Worm (Caenorhabditis elegans) whole organism, young adult: Measurements from ENCODE around the gene unc-119.

Experiments used
- F10E7.11 ChIP-seq: sonication (generic microtip); optimal IDR thresholded peaks from 2 replicates; lab custom pipeline; 2017; ENCODE audit warnings: mild to moderate bottlenecking, missing genetic modification characterization, moderate library complexity, missing compliant biosample characterization
- F23B12.7 ChIP-seq: sonication (generic microtip); optimal IDR thresholded peaks from 2 replicates; lab custom pipeline; 2017; ENCODE audit warnings: missing genetic modification characterization, mild to moderate bottlenecking, missing compliant biosample characterization, antibody characterized with exemption, moderate library complexity; ENCODE audit not compliant: insufficient read depth
- F33H1.4 ChIP-seq: fragments of 200-800 bp; sonication (Bioruptor generic); IDR thresholded peaks from 2 replicates; pipeline ENCODE4 v1.3.6; 2022; ENCODE audit warnings: missing genetic modification reagents, missing genetic modification characterization, missing compliant biosample characterization
- F37B4.10 ChIP-seq: fragments of 200-800 bp; sonication (Bioruptor generic); IDR thresholded peaks from 2 replicates; pipeline ENCODE4 v1.3.6; 2022; ENCODE audit warnings: missing genetic modification characterization, missing compliant biosample characterization
- F39B2.1 ChIP-seq: fragments of 200-800 bp; sonication (Bioruptor generic); IDR thresholded peaks from 2 replicates; pipeline ENCODE4 v1.3.6; 2022; ENCODE audit warnings: missing genetic modification reagents, missing genetic modification characterization, missing compliant biosample characterization
- F52B5.7 ChIP-seq: sonication (generic microtip); optimal IDR thresholded peaks from 2 replicates; lab custom pipeline; 2016; ENCODE audit warnings: mild to moderate bottlenecking, missing genetic modification characterization, missing compliant biosample characterization
- F57A8.1 ChIP-seq: fragments of 200-800 bp; sonication (Bioruptor generic); optimal IDR thresholded peaks from 2 replicates; lab custom pipeline; 2018; ENCODE audit warnings: mild to moderate bottlenecking, missing genetic modification characterization, moderate library complexity, missing compliant biosample characterization
- T26A5.8 ChIP-seq: sonication (generic microtip); optimal IDR thresholded peaks from 2 replicates; lab custom pipeline; 2016; ENCODE audit warnings: missing genetic modification characterization, missing compliant biosample characterization
- ama-1 ChIP-seq, 3 experiments: fragments of 150-350 bp in 1 of 3; sonication (generic microtip) in 2 of 3; optimal IDR thresholded peaks; 2 replicates each; lab custom pipeline; 2014 to 2018; ENCODE audit warnings: missing biosample characterization in 2 of 3, missing genetic modification characterization in 2 of 3, missing genetic modification reagents in 2 of 3
- aptf-3 ChIP-seq: fragments of 200-800 bp; sonication (Bioruptor generic); IDR thresholded peaks from 2 replicates; pipeline ENCODE4 v1.3.6; 2022; ENCODE audit warnings: missing genetic modification characterization, missing compliant biosample characterization
- athp-1 ChIP-seq: sonication (generic microtip); optimal IDR thresholded peaks from 2 replicates; lab custom pipeline; 2017; ENCODE audit warnings: mild to moderate bottlenecking, missing genetic modification characterization, missing compliant biosample characterization
- attf-6 ChIP-seq: fragments of 200-800 bp; sonication (Bioruptor generic); IDR thresholded peaks from 2 replicates; pipeline ENCODE4 v1.3.6; 2022; ENCODE audit warnings: missing genetic modification reagents, missing genetic modification characterization, missing compliant biosample characterization
- bed-2 ChIP-seq: fragments of 200-800 bp; sonication (Bioruptor generic); IDR thresholded peaks from 2 replicates; pipeline ENCODE4 v1.3.6; 2022; ENCODE audit warnings: missing genetic modification reagents, missing genetic modification characterization, missing compliant biosample characterization
- ccch-3 ChIP-seq: fragments of 200-800 bp; sonication (Bioruptor generic); optimal IDR thresholded peaks from 2 replicates; lab custom pipeline; 2018; ENCODE audit warnings: mild to moderate bottlenecking, missing genetic modification characterization, missing compliant biosample characterization
- ceh-79 ChIP-seq: sonication (generic microtip); optimal IDR thresholded peaks from 2 replicates; lab custom pipeline; 2017; ENCODE audit warnings: mild to moderate bottlenecking, missing genetic modification characterization, missing compliant biosample characterization
- ceh-91 ChIP-seq: fragments of 200-800 bp; sonication (Bioruptor generic); IDR thresholded peaks from 2 replicates; pipeline ENCODE4 v1.3.6; 2022; ENCODE audit warnings: missing genetic modification reagents, missing genetic modification characterization, missing compliant biosample characterization
- dox-1 ChIP-seq: fragments of 200-800 bp; sonication (Bioruptor generic); IDR thresholded peaks from 2 replicates; pipeline ENCODE4 v1.3.6; 2022; ENCODE audit warnings: missing genetic modification reagents, missing genetic modification characterization, missing compliant biosample characterization
- efl-1 ChIP-seq: fragments of 150-350 bp; optimal IDR thresholded peaks from 2 replicates; lab custom pipeline; 2014; ENCODE audit warnings: missing biosample characterization, missing genetic modification reagents, missing genetic modification characterization
- egl-18 ChIP-seq: fragments of 200-800 bp; sonication (Bioruptor generic); IDR thresholded peaks from 2 replicates; pipeline ENCODE4 v1.3.6; 2022; ENCODE audit warnings: missing genetic modification reagents, missing genetic modification characterization, missing compliant biosample characterization
- gei-17 ChIP-seq: fragments of 200-800 bp; sonication (Bioruptor generic); optimal IDR thresholded peaks from 2 replicates; lab custom pipeline; 2018; ENCODE audit warnings: mild to moderate bottlenecking, missing genetic modification characterization, missing compliant biosample characterization
- hlh-12 ChIP-seq: sonication (generic microtip); optimal IDR thresholded peaks from 2 replicates; lab custom pipeline; 2016; ENCODE audit warnings: missing genetic modification characterization, missing compliant biosample characterization
- hmg-20 ChIP-seq: fragments of 200-800 bp; sonication (Bioruptor generic); IDR thresholded peaks from 2 replicates; pipeline ENCODE4 v1.3.6; 2022; ENCODE audit warnings: missing genetic modification reagents, missing genetic modification characterization, missing compliant biosample characterization
- hrde-1 ChIP-seq: sonication (generic microtip); optimal IDR thresholded peaks from 2 replicates; lab custom pipeline; 2016; ENCODE audit warnings: missing genetic modification characterization, mild to moderate bottlenecking, missing compliant biosample characterization, moderate library complexity, missing genotype, missing genetic modification reagents, borderline replicate concordance
- hsf-1 ChIP-seq: fragments of 200-800 bp; sonication (Bioruptor generic); IDR thresholded peaks from 2 replicates; pipeline ENCODE4 v1.3.6; 2022; ENCODE audit warnings: missing genetic modification reagents, missing genetic modification characterization, missing compliant biosample characterization
- lag-1 ChIP-seq: fragments of 200-800 bp; sonication (Bioruptor generic); IDR thresholded peaks from 2 replicates; pipeline ENCODE4 v1.3.6; 2022; ENCODE audit warnings: missing genetic modification reagents, missing genetic modification characterization, missing compliant biosample characterization
- let-526 ChIP-seq: fragments of 200-800 bp; sonication (Bioruptor generic); IDR thresholded peaks from 2 replicates; pipeline ENCODE4 v1.3.6; 2022; ENCODE audit warnings: missing genetic modification reagents, missing genetic modification characterization, missing compliant biosample characterization
- lin-35 ChIP-seq, 3 experiments: fragments of 150-350 bp in 2 of 3; sonication (generic microtip) in 1 of 3; optimal IDR thresholded peaks; 2 replicates each; lab custom pipeline; 2014 to 2018; ENCODE audit warnings: missing biosample characterization in 3 of 3, missing genetic modification characterization in 3 of 3, missing genetic modification reagents in 3 of 3
- lin-40 ChIP-seq: sonication (generic microtip); optimal IDR thresholded peaks from 2 replicates; lab custom pipeline; 2016; ENCODE audit warnings: missing genetic modification characterization, mild to moderate bottlenecking, missing compliant biosample characterization, missing genotype, missing genetic modification reagents
- madf-6 ChIP-seq: fragments of 200-800 bp; sonication (Bioruptor generic); IDR thresholded peaks from 2 replicates; pipeline ENCODE4 v1.3.6; 2022; ENCODE audit warnings: missing genetic modification reagents, missing genetic modification characterization, missing compliant biosample characterization
- mes-4 ChIP-seq: sonication (generic microtip); optimal IDR thresholded peaks from 2 replicates; lab custom pipeline; 2016; ENCODE audit warnings: missing genotype, missing genetic modification characterization, missing compliant biosample characterization
- mxl-1 ChIP-seq: sonication (generic microtip); optimal IDR thresholded peaks from 2 replicates; lab custom pipeline; 2016; ENCODE audit warnings: missing genetic modification characterization, missing compliant biosample characterization
- nfya-1 ChIP-seq: sonication (generic microtip); optimal IDR thresholded peaks from 2 replicates; lab custom pipeline; 2017; ENCODE audit warnings: antibody characterized with exemption, missing compliant biosample characterization, missing genetic modification characterization, borderline replicate concordance; ENCODE audit not compliant: insufficient read depth
- nhr-27 ChIP-seq: fragments of 200-800 bp; sonication (Bioruptor generic); optimal IDR thresholded peaks from 2 replicates; lab custom pipeline; 2018; ENCODE audit warnings: mild to moderate bottlenecking, missing genetic modification characterization, moderate library complexity, missing compliant biosample characterization
- nhr-80 ChIP-seq: sonication (generic microtip); optimal IDR thresholded peaks from 2 replicates; lab custom pipeline; 2016; ENCODE audit warnings: missing genetic modification characterization, missing compliant biosample characterization
- nhr-90 ChIP-seq: sonication (generic microtip); optimal IDR thresholded peaks from 2 replicates; lab custom pipeline; 2016; ENCODE audit warnings: missing genotype, mild to moderate bottlenecking, missing genetic modification characterization, missing compliant biosample characterization
- pbrm-1 ChIP-seq: fragments of 200-800 bp; sonication (Bioruptor generic); IDR thresholded peaks from 2 replicates; pipeline ENCODE4 v1.3.6; 2022; ENCODE audit warnings: missing genetic modification reagents, missing genetic modification characterization, missing compliant biosample characterization
- rcor-1 ChIP-seq: fragments of 200-800 bp; sonication (Bioruptor generic); IDR thresholded peaks from 2 replicates; pipeline ENCODE4 v1.3.6; 2022; ENCODE audit warnings: missing genetic modification reagents, missing genetic modification characterization, missing compliant biosample characterization
- repo-1 ChIP-seq: sonication (generic microtip); optimal IDR thresholded peaks from 2 replicates; lab custom pipeline; 2017; ENCODE audit warnings: mild to moderate bottlenecking, missing genetic modification characterization, missing compliant biosample characterization
- rpc-1 ChIP-seq, 2 experiments: fragments of 150-350 bp in 1 of 2; sonication (generic microtip) in 1 of 2; optimal IDR thresholded peaks; 2 replicates each; lab custom pipeline; 2014 to 2018; ENCODE audit warnings: missing biosample characterization in 1 of 2, missing genetic modification characterization in 1 of 2, missing genetic modification reagents in 1 of 2, missing genotype in 1 of 2
- sdz-38 ChIP-seq: sonication (generic microtip); optimal IDR thresholded peaks from 2 replicates; lab custom pipeline; 2016; ENCODE audit warnings: missing genotype, missing genetic modification characterization, missing compliant biosample characterization
- snpc-1.1 ChIP-seq: sonication (generic microtip); optimal IDR thresholded peaks from 2 replicates; lab custom pipeline; 2017; ENCODE audit warnings: missing genetic modification characterization, mild to moderate bottlenecking, missing compliant biosample characterization, antibody characterized with exemption, moderate library complexity, missing genotype, missing genetic modification reagents; ENCODE audit not compliant: insufficient read depth
- snpc-4 ChIP-seq, 5 experiments: fragments of 150-350 bp in 1 of 5; sonication (generic microtip) in 4 of 5; optimal IDR thresholded peaks; 2 replicates each; lab custom pipeline; 2014 to 2018; ENCODE audit warnings: missing genetic modification characterization in 5 of 5, missing biosample characterization in 3 of 5, antibody characterized with exemption in 2 of 5, mild to moderate bottlenecking in 2 of 5, missing compliant biosample characterization in 2 of 5, missing genotype in 2 of 5, moderate library complexity in 2 of 5, missing genetic modification reagents in 1 of 5
- somi-1 ChIP-seq: fragments of 200-800 bp; sonication (Bioruptor generic); optimal IDR thresholded peaks from 2 replicates; lab custom pipeline; 2018; ENCODE audit warnings: mild to moderate bottlenecking, missing genetic modification characterization, missing compliant biosample characterization
- sptf-2 ChIP-seq: fragments of 200-800 bp; sonication (Bioruptor generic); optimal IDR thresholded peaks from 2 replicates; lab custom pipeline; 2018; ENCODE audit warnings: mild to moderate bottlenecking, missing genetic modification characterization, missing compliant biosample characterization
- unc-62 ChIP-seq: fragments of 150-350 bp; optimal IDR thresholded peaks from 2 replicates; lab custom pipeline; 2014; ENCODE audit warnings: missing biosample characterization, missing genetic modification reagents, missing genetic modification characterization
- zfh-2 ChIP-seq: fragments of 200-800 bp; sonication (Bioruptor generic); conservative IDR thresholded peaks from 2 replicates; pipeline ENCODE4 v1.3.6; 2022; ENCODE audit warnings: missing genetic modification reagents, missing genetic modification characterization, missing compliant biosample characterization
- ztf-18 ChIP-seq: sonication (generic microtip); optimal IDR thresholded peaks from 2 replicates; lab custom pipeline; 2016; ENCODE audit warnings: missing genotype, mild to moderate bottlenecking, missing genetic modification characterization, missing compliant biosample characterization
- ztf-6 ChIP-seq: fragments of 200-800 bp; sonication (Bioruptor generic); IDR thresholded peaks from 2 replicates; pipeline ENCODE4 v1.3.6; 2022; ENCODE audit warnings: missing genetic modification reagents, missing genetic modification characterization, missing compliant biosample characterization

Gene unc-119

DNA sequence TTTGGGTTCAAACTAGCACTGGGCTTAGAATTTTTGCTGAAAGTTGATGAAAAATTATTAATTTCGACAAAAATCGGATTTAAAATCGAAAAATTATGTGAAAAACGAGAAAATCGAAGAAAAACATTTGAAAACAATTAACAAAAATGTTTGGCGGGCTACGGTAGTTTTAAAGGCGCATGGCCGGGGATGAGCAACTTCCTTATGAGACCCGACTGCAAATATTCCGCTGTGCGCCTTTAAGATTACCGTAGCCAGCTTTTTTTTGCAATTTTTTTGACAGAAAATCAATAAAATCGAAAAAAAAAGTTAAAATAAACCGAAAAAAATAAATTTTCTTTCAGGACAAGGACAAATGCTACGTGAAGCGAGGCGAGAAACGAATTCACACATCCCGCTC is 24.9 kb upstream of the unc-119 start (continued):
- no peak for TF ChIP-seq lin-35 (GFP tag; optimal IDR thresholded peaks at IDR 0.05; lab: Kevin White, UChicago)
- TF ChIP-seq aptf-3 (GFP tag; lab: Robert Waterston, UW) = no peak
- TF ChIP-seq mes-4 (tag; lab: Kevin White, UChicago) = no peak
- no peak for TF ChIP-seq dox-1 (GFP tag; lab: Robert Waterston, UW)
- no peak for TF ChIP-seq F10E7.11
- peak; percentile 67; the same call in 1 of the 2 replicates for TF ChIP-seq hsf-1 (GFP tag; lab: Robert Waterston, UW)
- peak; percentile 54; the same call in 1 of the 2 replicates for TF ChIP-seq pbrm-1
- no peak for TF ChIP-seq nhr-27 (tag; lab: Kevin White, UChicago)
- no peak for TF ChIP-seq egl-18 (GFP tag; lab: Robert Waterston, UW)
- TF ChIP-seq F33H1.4 (GFP tag; lab: Robert Waterston, UW) = peak; percentile 99
- TF ChIP-seq hlh-12 (tag; lab: Kevin White, UChicago) = no peak
- TF ChIP-seq F57A8.1 = no peak
- TF ChIP-seq rpc-1 (optimal IDR thresholded peaks at IDR 0.05; lab: Kevin White, UChicago) = no peak
- TF ChIP-seq rpc-1 (tag; optimal IDR thresholded peaks at IDR 0.05; lab: Kevin White, UChicago) = no peak
- no peak for TF ChIP-seq lag-1 (GFP tag; lab: Robert Waterston, UW)
- TF ChIP-seq sdz-38 (tag; lab: Kevin White, UChicago) = no peak
- TF ChIP-seq sptf-2 (GFP tag; lab: Kevin White, UChicago) = no peak
- TF ChIP-seq attf-6 (GFP tag; lab: Robert Waterston, UW) = no peak
- no peak for TF ChIP-seq ceh-79 (tag; lab: Kevin White, UChicago)
- TF ChIP-seq lin-40 (tag; lab: Kevin White, UChicago) = no peak
- no peak for TF ChIP-seq zfh-2 (GFP tag; lab: Robert Waterston, UW)
- TF ChIP-seq ztf-6 (GFP tag; lab: Robert Waterston, UW) = no peak
- TF ChIP-seq hrde-1 (tag; lab: Kevin White, UChicago) = no peak
- no peak for TF ChIP-seq bed-2
- TF ChIP-seq athp-1 (tag; lab: Kevin White, UChicago) = peak; percentile 99
- TF ChIP-seq nfya-1 (tag; lab: Kevin White, UChicago) = no peak
- peak; percentile 65 for TF ChIP-seq rcor-1 (GFP tag; lab: Robert Waterston, UW)
- no peak for TF ChIP-seq let-526 (GFP tag; lab: Robert Waterston, UW)
- peak; percentile 90 for TF ChIP-seq ceh-91
- TF ChIP-seq ztf-18 (tag; lab: Kevin White, UChicago) = peak; percentile 28
- TF ChIP-seq nhr-90 (tag; lab: Kevin White, UChicago) = no peak
- TF ChIP-seq gei-17 = no peak
- TF ChIP-seq F39B2.1 (GFP tag; lab: Robert Waterston, UW) = no peak
- TF ChIP-seq F37B4.10 (GFP tag; lab: Robert Waterston, UW) = no peak
- TF ChIP-seq unc-62 = no peak
- peak; percentile 71 for TF ChIP-seq efl-1 (GFP tag; lab: Kevin White, UChicago)
- no peak for TF ChIP-seq F23B12.7
- TF ChIP-seq ama-1 (optimal IDR thresholded peaks at IDR 0.05; lab: Kevin White, UChicago) = no peak
- TF ChIP-seq ama-1 (GFP tag; optimal IDR thresholded peaks at IDR 0.05; lab: Kevin White, UChicago) = no peak
- no peak for TF ChIP-seq somi-1 (GFP tag; lab: Kevin White, UChicago)
- no peak for TF ChIP-seq snpc-4 (GFP tag; optimal IDR thresholded peaks at IDR 0.05; lab: Kevin White, UChicago)
- TF ChIP-seq snpc-4 (tag; optimal IDR thresholded peaks at IDR 0.05; lab: Kevin White, UChicago) = peak in 3 of 4 experiments; percentile 11 to 21 (median 11)
- no peak for TF ChIP-seq mxl-1
- no peak for TF ChIP-seq T26A5.8 (tag; lab: Kevin White, UChicago)
- no peak for TF ChIP-seq hmg-20
- no peak for TF ChIP-seq snpc-1.1
- no peak for TF ChIP-seq nhr-80 (tag; lab: Kevin White, UChicago)
- no peak for TF ChIP-seq F52B5.7 (tag; lab: Kevin White, UChicago)
- TF ChIP-seq ccch-3 (GFP tag; lab: Kevin White, UChicago) = no peak
- peak; percentile 99 for TF ChIP-seq madf-6 (GFP tag; lab: Robert Waterston, UW)
- TF ChIP-seq repo-1 (tag; lab: Kevin White, UChicago) = no peak
